Worm (Caenorhabditis elegans) whole organism, L1 larva: ENCODE results near the gene F35C11.7.

ENCODE experiments used
- C04F5.9 ChIP-seq: sonication (generic microtip); optimal IDR thresholded peaks from 2 replicates; lab custom pipeline; 2016; ENCODE audit warnings: missing genetic modification characterization, missing compliant biosample characterization
- C16A3.4 ChIP-seq: fragments of 150-350 bp; optimal IDR thresholded peaks from 2 replicates; lab custom pipeline; 2014; ENCODE audit warnings: missing biosample characterization, missing genetic modification characterization
- F16B12.6 ChIP-seq: fragments of 150-350 bp; optimal IDR thresholded peaks from 2 replicates; lab custom pipeline; 2014; ENCODE audit warnings: missing biosample characterization, missing genetic modification characterization
- Y116A8C.19 ChIP-seq: sonication (generic microtip); optimal IDR thresholded peaks from 2 replicates; lab custom pipeline; 2016; ENCODE audit warnings: missing compliant biosample characterization, missing genetic modification characterization, borderline replicate concordance
- aha-1 ChIP-seq: fragments of 150-350 bp; optimal IDR thresholded peaks from 2 replicates; lab custom pipeline; 2014; ENCODE audit warnings: missing biosample characterization, missing genetic modification characterization
- aly-2 ChIP-seq: fragments of 150-350 bp; optimal IDR thresholded peaks from 2 replicates; lab custom pipeline; 2014; ENCODE audit warnings: missing biosample characterization, missing genetic modification characterization
- blmp-1 ChIP-seq: fragments of 150-350 bp; optimal IDR thresholded peaks from 2 replicates; lab custom pipeline; 2014; ENCODE audit warnings: missing biosample characterization, missing genetic modification characterization
- ceh-8 ChIP-seq: fragments of 200-800 bp; sonication (Bioruptor generic); optimal IDR thresholded peaks from 2 replicates; lab custom pipeline; 2018; ENCODE audit warnings: mild to moderate bottlenecking, missing genetic modification characterization, moderate library complexity, missing compliant biosample characterization
- ceh-88 ChIP-seq: fragments of 200-800 bp; sonication (Bioruptor generic); IDR thresholded peaks from 2 replicates; pipeline ENCODE4 v1.3.6; 2022; ENCODE audit warnings: missing genetic modification characterization, missing compliant biosample characterization
- ceh-90 ChIP-seq: sonication (generic microtip); optimal IDR thresholded peaks from 2 replicates; lab custom pipeline; 2016; ENCODE audit warnings: missing genetic modification characterization, missing compliant biosample characterization
- dpl-1 ChIP-seq, 3 experiments: fragments of 150-350 bp in 2 of 3; sonication (generic microtip) in 1 of 3; optimal IDR thresholded peaks; 2 replicates each; lab custom pipeline; 2014 to 2017; ENCODE audit warnings: missing biosample characterization in 3 of 3, missing genetic modification characterization in 3 of 3, missing genetic modification reagents in 3 of 3
- efl-1 ChIP-seq, 4 experiments: fragments of 150-350 bp; optimal IDR thresholded peaks in 3 of 4; peaks in 1 of 4; 1 replicate in 1 of 4; 2 replicates in 3 of 4; lab custom pipeline; 2014; ENCODE audit warnings: missing biosample characterization in 2 of 4, missing genetic modification characterization in 2 of 4, missing genetic modification reagents in 2 of 4
- efl-3 ChIP-seq: fragments of 200-800 bp; sonication (Bioruptor generic); optimal IDR thresholded peaks from 2 replicates; lab custom pipeline; 2018; ENCODE audit warnings: mild to moderate bottlenecking, missing genetic modification characterization, missing compliant biosample characterization
- egl-13 ChIP-seq: sonication (generic microtip); optimal IDR thresholded peaks from 2 replicates; lab custom pipeline; 2016; ENCODE audit warnings: missing genotype, missing genetic modification reagents, missing genetic modification characterization, missing compliant biosample characterization
- egl-27 ChIP-seq, 2 experiments: fragments of 150-350 bp in 1 of 2; sonication (generic microtip); optimal IDR thresholded peaks; 3 replicates each; lab custom pipeline; 2017 to 2018; ENCODE audit warnings: missing biosample characterization in 2 of 2, missing genetic modification characterization in 2 of 2, missing genetic modification reagents in 2 of 2
- elt-2 ChIP-seq: sonication (generic microtip); optimal IDR thresholded peaks from 2 replicates; lab custom pipeline; 2016; ENCODE audit warnings: missing genetic modification characterization, mild to moderate bottlenecking, inconsistent platforms, missing compliant biosample characterization, missing genetic modification reagents
- elt-3 ChIP-seq, 6 experiments: fragments of 150-350 bp in 1 of 6; sonication (generic microtip); optimal IDR thresholded peaks; 2 replicates each; lab custom pipeline; 2017 to 2018; ENCODE audit warnings: missing biosample characterization in 6 of 6, missing genetic modification characterization in 6 of 6, inconsistent platforms in 1 of 6
- fkh-10 ChIP-seq: sonication (generic microtip); optimal IDR thresholded peaks from 2 replicates; lab custom pipeline; 2017; ENCODE audit warnings: missing biosample characterization, missing genetic modification reagents, missing genetic modification characterization
- fos-1 ChIP-seq: fragments of 150-350 bp; optimal IDR thresholded peaks from 2 replicates; lab custom pipeline; 2014; ENCODE audit warnings: missing biosample characterization, missing genetic modification characterization
- hpl-2 ChIP-seq: fragments of 150-350 bp; optimal IDR thresholded peaks from 2 replicates; lab custom pipeline; 2014; ENCODE audit warnings: missing biosample characterization, missing genetic modification reagents, missing genetic modification characterization
- irx-1 ChIP-seq: sonication (generic microtip); optimal IDR thresholded peaks from 2 replicates; lab custom pipeline; 2016; ENCODE audit warnings: missing genetic modification characterization, missing compliant biosample characterization
- lin-13 ChIP-seq: fragments of 150-350 bp; optimal IDR thresholded peaks from 2 replicates; lab custom pipeline; 2014; ENCODE audit warnings: missing biosample characterization, missing genetic modification reagents, missing genetic modification characterization
- lin-14 ChIP-seq: fragments of 200-800 bp; sonication (Bioruptor generic); optimal IDR thresholded peaks from 2 replicates; lab custom pipeline; 2018; ENCODE audit warnings: mild to moderate bottlenecking, missing genetic modification characterization, moderate library complexity, missing compliant biosample characterization
- lin-39 ChIP-seq: fragments of 150-350 bp; optimal IDR thresholded peaks from 2 replicates; lab custom pipeline; 2014; ENCODE audit warnings: missing biosample characterization, missing genetic modification reagents, missing genetic modification characterization
- lsy-2 ChIP-seq, 2 experiments: fragments of 150-350 bp; optimal IDR thresholded peaks; 2 replicates each; lab custom pipeline; 2014; ENCODE audit warnings: missing biosample characterization in 2 of 2, missing genetic modification characterization in 2 of 2
- mdl-1 ChIP-seq, 2 experiments: fragments of 150-350 bp; optimal IDR thresholded peaks; 2 replicates each; lab custom pipeline; 2014 to 2017; ENCODE audit warnings: missing biosample characterization in 2 of 2, missing genetic modification characterization in 2 of 2, inconsistent platforms in 1 of 2
- mep-1 ChIP-seq: fragments of 150-350 bp; optimal IDR thresholded peaks from 2 replicates; lab custom pipeline; 2014; ENCODE audit warnings: missing biosample characterization, missing genetic modification characterization
- nhr-11 ChIP-seq: fragments of 150-350 bp; optimal IDR thresholded peaks from 2 replicates; lab custom pipeline; 2014; ENCODE audit warnings: missing biosample characterization, missing genetic modification characterization
- nhr-12 ChIP-seq: sonication (generic microtip); optimal IDR thresholded peaks from 2 replicates; lab custom pipeline; 2017; ENCODE audit warnings: missing biosample characterization, missing genetic modification characterization
- nhr-20 ChIP-seq: sonication (generic microtip); optimal IDR thresholded peaks from 2 replicates; lab custom pipeline; 2016; ENCODE audit warnings: mild to moderate bottlenecking, missing genetic modification characterization, missing compliant biosample characterization
- nhr-47 ChIP-seq: sonication (generic microtip); optimal IDR thresholded peaks from 2 replicates; lab custom pipeline; 2016; ENCODE audit warnings: mild to moderate bottlenecking, missing genetic modification characterization, moderate library complexity, missing compliant biosample characterization
- nhr-71 ChIP-seq: sonication (generic microtip); optimal IDR thresholded peaks from 2 replicates; lab custom pipeline; 2016; ENCODE audit warnings: mild to moderate bottlenecking, missing genetic modification characterization, moderate library complexity, missing compliant biosample characterization
- nhr-77 ChIP-seq: fragments of 150-350 bp; optimal IDR thresholded peaks from 2 replicates; lab custom pipeline; 2014; ENCODE audit warnings: missing biosample characterization, missing genetic modification characterization
- pag-3 ChIP-seq: sonication (generic microtip); optimal IDR thresholded peaks from 2 replicates; lab custom pipeline; 2017; ENCODE audit warnings: missing genetic modification characterization, mild to moderate bottlenecking, missing compliant biosample characterization, antibody characterized with exemption, borderline replicate concordance; ENCODE audit not compliant: insufficient read depth
- pax-3 ChIP-seq: fragments of 200-800 bp; sonication (Bioruptor generic); optimal IDR thresholded peaks from 2 replicates; lab custom pipeline; 2018; ENCODE audit warnings: mild to moderate bottlenecking, missing genetic modification characterization, moderate library complexity, missing compliant biosample characterization
- skn-1 ChIP-seq: fragments of 150-350 bp; optimal IDR thresholded peaks from 2 replicates; lab custom pipeline; 2014; ENCODE audit warnings: missing biosample characterization, missing genetic modification characterization
- snu-23 ChIP-seq: sonication (generic microtip); optimal IDR thresholded peaks from 2 replicates; lab custom pipeline; 2016; ENCODE audit warnings: missing genetic modification characterization, missing compliant biosample characterization
- sox-4 ChIP-seq: sonication (generic microtip); optimal IDR thresholded peaks from 2 replicates; lab custom pipeline; 2016; ENCODE audit warnings: missing genetic modification characterization, missing compliant biosample characterization
- sup-37 ChIP-seq: fragments of 200-800 bp; sonication (Bioruptor generic); optimal IDR thresholded peaks from 2 replicates; lab custom pipeline; 2018; ENCODE audit warnings: mild to moderate bottlenecking, missing genetic modification characterization, missing compliant biosample characterization
- swsn-7 ChIP-seq: sonication (generic microtip); optimal IDR thresholded peaks from 2 replicates; lab custom pipeline; 2016; ENCODE audit warnings: missing genetic modification characterization, missing compliant biosample characterization
- tbx-2 ChIP-seq: sonication (generic microtip); optimal IDR thresholded peaks from 2 replicates; lab custom pipeline; 2016; ENCODE audit warnings: missing genetic modification characterization, missing compliant biosample characterization
- unc-130 ChIP-seq: fragments of 150-350 bp; optimal IDR thresholded peaks from 2 replicates; lab custom pipeline; 2017; ENCODE audit warnings: missing biosample characterization, missing genetic modification characterization, inconsistent platforms
- vab-15 ChIP-seq: sonication (generic microtip); optimal IDR thresholded peaks from 2 replicates; lab custom pipeline; 2017; ENCODE audit warnings: missing genotype, mild to moderate bottlenecking, missing genetic modification characterization, missing compliant biosample characterization
- zag-1 ChIP-seq: fragments of 150-350 bp; optimal IDR thresholded peaks from 2 replicates; lab custom pipeline; 2014; ENCODE audit warnings: missing biosample characterization, missing genetic modification characterization
- ztf-11 ChIP-seq, 2 experiments: sonication (generic microtip); optimal IDR thresholded peaks; 2 replicates each; lab custom pipeline; 2016 to 2017; ENCODE audit warnings: missing genetic modification characterization in 2 of 2, missing biosample characterization in 1 of 2, missing compliant biosample characterization in 1 of 2
- ztf-4 ChIP-seq: fragments of 150-350 bp; optimal IDR thresholded peaks from 2 replicates; lab custom pipeline; 2014; ENCODE audit warnings: missing biosample characterization, missing genetic modification characterization

F35C11.7 gene

ce11 chrII:8276057-8276456 is 19.9 kb downstream of the F35C11.7 start, which contains the start of the genes gei-14 and slc-25A32 (continued):
- TF ChIP-seq irx-1 (tag; lab: Kevin White, UChicago) (no peak), nhr-71 (tag; lab: Kevin White, UChicago) (peak; percentile 46), vab-15 (tag; lab: Kevin White, UChicago) (no peak), elt-2 (tag; lab: Kevin White, UChicago) (no peak), ceh-8 (GFP tag; lab: Kevin White, UChicago) (no peak), efl-1 (optimal IDR thresholded peaks at IDR 0.05; lab: Kevin White, UChicago) (peak; percentile 92 to 95), efl-1 (GFP tag; optimal IDR thresholded peaks at IDR 0.05 in 1 of 2; lab: Kevin White, UChicago) (peak; percentile 90 to 99), blmp-1 (tag; lab: Kevin White, UChicago) (peak; percentile 55), dpl-1 (GFP tag; optimal IDR thresholded peaks at IDR 0.05; lab: Kevin White, UChicago) (peak; percentile 88 to 92 (median 90)), ceh-90 (tag; lab: Kevin White, UChicago) (no peak), pag-3 (tag; lab: Kevin White, UChicago) (no peak), aly-2 (no peak), F16B12.6 (peak; percentile 78), mep-1 (no peak), fos-1 (peak; percentile 1), hpl-2 (GFP tag; lab: Kevin White, UChicago) (no peak), lin-14 (GFP tag; lab: Kevin White, UChicago) (no peak), swsn-7 (tag; lab: Kevin White, UChicago) (no peak), ceh-88 (GFP tag; lab: Robert Waterston, UW) (no peak), tbx-2 (tag; lab: Kevin White, UChicago) (peak; percentile 4), lin-13 (GFP tag; lab: Kevin White, UChicago) (no peak), zag-1 (tag; lab: Kevin White, UChicago) (no peak), nhr-77 (tag; lab: Kevin White, UChicago) (no peak), lsy-2 (tag; optimal IDR thresholded peaks at IDR 0.05; lab: Kevin White, UChicago) (peak; percentile 68 to 81), sox-4 (tag; lab: Kevin White, UChicago) (no peak), C04F5.9 (tag; lab: Kevin White, UChicago) (no peak), fkh-10 (GFP tag; lab: Kevin White, UChicago) (no peak), ztf-11 (tag; optimal IDR thresholded peaks at IDR 0.05; lab: Kevin White, UChicago) (no peak), sup-37 (GFP tag; lab: Kevin White, UChicago) (no peak), unc-130 (tag; lab: Kevin White, UChicago) (no peak), nhr-20 (tag; lab: Kevin White, UChicago) (peak; percentile 18)

- no peak for TF ChIP-seq pag-3 (tag; lab: Kevin White, UChicago)
- no peak for TF ChIP-seq efl-1 (optimal IDR thresholded peaks at IDR 0.05; lab: Kevin White, UChicago)
- no peak for TF ChIP-seq efl-1 (GFP tag; optimal IDR thresholded peaks at IDR 0.05 in 1 of 2; lab: Kevin White, UChicago)
- TF ChIP-seq Y116A8C.19 (tag; lab: Kevin White, UChicago) = no peak
- TF ChIP-seq aha-1 (tag; lab: Kevin White, UChicago) = no peak
- no peak for TF ChIP-seq F16B12.6
Observed at ce11 chrII:8278415-8278814, 22.3 kb downstream of the F35C11.7 start, which contains the start of the genes mrpl-10 and clec-142. TSS of gene mrpl-10 (minus strand) at chrII:8278515. TSS of gene clec-142 (plus strand) at chrII:8278678.

- no peak for TF ChIP-seq fkh-10 (GFP tag; lab: Kevin White, UChicago)
- TF ChIP-seq skn-1 (tag; lab: Kevin White, UChicago) = peak; percentile 18
- TF ChIP-seq nhr-71 (tag; lab: Kevin White, UChicago) = peak; percentile 12
- no peak for TF ChIP-seq nhr-11
- TF ChIP-seq elt-2 (tag; lab: Kevin White, UChicago) = no peak
- no peak for TF ChIP-seq mdl-1 (tag; optimal IDR thresholded peaks at IDR 0.05; lab: Kevin White, UChicago)
- TF ChIP-seq ztf-11 (tag; optimal IDR thresholded peaks at IDR 0.05; lab: Kevin White, UChicago) = no peak
- no peak for TF ChIP-seq nhr-47
- no peak for TF ChIP-seq pax-3
- no peak for TF ChIP-seq lin-39 (tag; lab: Kevin White, UChicago)
- no peak for TF ChIP-seq lin-13 (GFP tag; lab: Kevin White, UChicago)
- TF ChIP-seq C16A3.4 (tag; lab: Kevin White, UChicago) = peak; percentile 17
- TF ChIP-seq aly-2 = no peak
- no peak for TF ChIP-seq egl-13
- no peak for TF ChIP-seq efl-3 (GFP tag; lab: Kevin White, UChicago)
- peak; percentile 70 for TF ChIP-seq mep-1
- TF ChIP-seq hpl-2 (GFP tag; lab: Kevin White, UChicago) = no peak
- no peak for TF ChIP-seq nhr-12 (tag; lab: Kevin White, UChicago)
- no peak for TF ChIP-seq fos-1
- TF ChIP-seq dpl-1 (GFP tag; optimal IDR thresholded peaks at IDR 0.05; lab: Kevin White, UChicago) = peak; percentile 1 to 63 (median 40)
- no peak for TF ChIP-seq ztf-4 (tag; lab: Kevin White, UChicago)
- peak in 1 of 6 experiments; percentile 45 for TF ChIP-seq elt-3 (tag; optimal IDR thresholded peaks at IDR 0.05; lab: Kevin White, UChicago)
- TF ChIP-seq snu-23 = peak; percentile 21
- no peak for TF ChIP-seq egl-27 (tag; optimal IDR thresholded peaks at IDR 0.05; lab: Kevin White, UChicago)
Observed at ce11 chrII:8283158-8283717, 27.1 kb downstream of the F35C11.7 start, which contains the start of the genes nst-1 and cct-4. TSS of gene nst-1 (minus strand) at chrII:8283208. TSS of gene cct-4 (plus strand) at chrII:8283667.
